Worm (Caenorhabditis elegans) whole organism, L4 larva: Measurements from ENCODE around the gene btb-2.

Experiments used
- F10B5.3 ChIP-seq: sonication (generic microtip); optimal IDR thresholded peaks from 2 replicates; lab custom pipeline; 2016; ENCODE audit warnings: mild to moderate bottlenecking, missing genetic modification characterization, missing compliant biosample characterization
- F26F4.8 ChIP-seq: fragments of 200-800 bp; sonication (Bioruptor generic); conservative IDR thresholded peaks from 2 replicates; pipeline ENCODE4 v1.3.6; 2022; ENCODE audit warnings: missing genetic modification characterization, missing compliant biosample characterization
- F37D6.2 ChIP-seq: sonication (generic microtip); optimal IDR thresholded peaks from 2 replicates; lab custom pipeline; 2016; ENCODE audit warnings: mild to moderate bottlenecking, missing genetic modification characterization, missing compliant biosample characterization
- R02D3.7 ChIP-seq: fragments of 150-350 bp; sonication (generic microtip); optimal IDR thresholded peaks from 3 replicates; lab custom pipeline; 2014; ENCODE audit warnings: missing biosample characterization, missing genetic modification characterization
- T20F7.1 ChIP-seq: fragments of 200-800 bp; sonication (Bioruptor generic); optimal IDR thresholded peaks from 2 replicates; lab custom pipeline; 2018; ENCODE audit warnings: mild to moderate bottlenecking, missing genetic modification characterization, missing compliant biosample characterization
- T26A8.4 ChIP-seq: fragments of 200-800 bp; sonication (Bioruptor generic); IDR thresholded peaks from 2 replicates; pipeline ENCODE4 v1.3.6; 2022; ENCODE audit warnings: missing genetic modification characterization, missing compliant biosample characterization
- Y48G9A.11 ChIP-seq: fragments of 200-800 bp; sonication (Bioruptor generic); IDR thresholded peaks from 2 replicates; pipeline ENCODE4 v1.3.6; 2022; ENCODE audit warnings: missing genetic modification reagents, missing genetic modification characterization, missing compliant biosample characterization
- Y75B8A.6 ChIP-seq: fragments of 200-800 bp; sonication (Bioruptor generic); IDR thresholded peaks from 2 replicates; pipeline ENCODE4 v1.3.6; 2022; ENCODE audit warnings: missing genetic modification reagents, missing genetic modification characterization, missing compliant biosample characterization
- ZK337.2 ChIP-seq: fragments of 200-800 bp; sonication (Bioruptor generic); IDR thresholded peaks from 2 replicates; pipeline ENCODE4 v1.3.6; 2022; ENCODE audit warnings: missing genetic modification reagents, missing genetic modification characterization, missing compliant biosample characterization
- aha-1 ChIP-seq: fragments of 150-350 bp; peaks from one replicate; lab custom pipeline; 2014; ENCODE audit warnings: missing biosample characterization, missing genetic modification characterization
- arid-1 ChIP-seq: fragments of 200-800 bp; sonication (Bioruptor generic); conservative IDR thresholded peaks from 2 replicates; pipeline ENCODE4 v1.3.6; 2022; ENCODE audit warnings: missing genetic modification reagents, missing genetic modification characterization, missing compliant biosample characterization
- ceh-20 ChIP-seq: fragments of 200-800 bp; sonication (Bioruptor generic); IDR thresholded peaks from 2 replicates; pipeline ENCODE4 v1.3.6; 2022; ENCODE audit warnings: missing genetic modification reagents, missing genetic modification characterization, missing compliant biosample characterization
- ceh-44 ChIP-seq: fragments of 200-800 bp; sonication (Bioruptor generic); IDR thresholded peaks from 2 replicates; pipeline ENCODE4 v1.3.6; 2022; ENCODE audit warnings: missing genetic modification reagents, missing genetic modification characterization, missing compliant biosample characterization
- ceh-82 ChIP-seq: sonication (generic microtip); optimal IDR thresholded peaks from 2 replicates; lab custom pipeline; 2017; ENCODE audit warnings: missing biosample characterization, missing genetic modification characterization
- ces-1 ChIP-seq: fragments of 150-350 bp; sonication (generic microtip); optimal IDR thresholded peaks from 4 replicates; lab custom pipeline; 2014; ENCODE audit warnings: missing biosample characterization, missing genetic modification reagents, missing genetic modification characterization
- ctbp-1 ChIP-seq: fragments of 200-800 bp; sonication (Bioruptor generic); IDR thresholded peaks from 2 replicates; pipeline ENCODE4 v1.3.6; 2022; ENCODE audit warnings: missing genetic modification reagents, missing genetic modification characterization, missing compliant biosample characterization
- daf-8 ChIP-seq: fragments of 200-800 bp; sonication (Bioruptor generic); IDR thresholded peaks from 2 replicates; pipeline ENCODE4 v1.3.6; 2022; ENCODE audit warnings: missing genetic modification characterization, missing compliant biosample characterization
- dmd-6 ChIP-seq: fragments of 200-800 bp; sonication (Bioruptor generic); IDR thresholded peaks from 2 replicates; pipeline ENCODE4 v1.3.6; 2022; ENCODE audit warnings: missing genetic modification reagents, missing genetic modification characterization, missing compliant biosample characterization
- dmd-9 ChIP-seq: fragments of 200-800 bp; sonication (Bioruptor generic); IDR thresholded peaks from 2 replicates; pipeline ENCODE4 v1.3.6; 2022; ENCODE audit warnings: missing genetic modification reagents, missing genetic modification characterization, missing compliant biosample characterization
- dpl-1 ChIP-seq: fragments of 150-350 bp; optimal IDR thresholded peaks from 2 replicates; lab custom pipeline; 2014; ENCODE audit warnings: missing biosample characterization, missing genetic modification reagents, missing genetic modification characterization
- egl-43 ChIP-seq: fragments of 200-800 bp; sonication (Bioruptor generic); IDR thresholded peaks from 2 replicates; pipeline ENCODE4 v1.3.6; 2022; ENCODE audit warnings: missing genetic modification reagents, missing genetic modification characterization, missing compliant biosample characterization
- fkh-10 ChIP-seq: fragments of 150-350 bp; optimal IDR thresholded peaks from 2 replicates; lab custom pipeline; 2014; ENCODE audit warnings: missing biosample characterization, missing genetic modification reagents, missing genetic modification characterization
- hif-1 ChIP-seq, 2 experiments: sonication (generic microtip); optimal IDR thresholded peaks; 2 replicates each; lab custom pipeline; 2016 to 2017; ENCODE audit warnings: missing compliant biosample characterization in 2 of 2, missing genetic modification characterization in 2 of 2, missing genetic modification reagents in 2 of 2, missing genotype in 2 of 2, mild to moderate bottlenecking in 1 of 2
- hlh-11 ChIP-seq: fragments of 200-800 bp; sonication (Bioruptor generic); optimal IDR thresholded peaks from 2 replicates; lab custom pipeline; 2018; ENCODE audit warnings: mild to moderate bottlenecking, missing genetic modification characterization, missing compliant biosample characterization
- lim-7 ChIP-seq: fragments of 200-800 bp; sonication (Bioruptor generic); IDR thresholded peaks from 2 replicates; pipeline ENCODE4 v1.3.6; 2022; ENCODE audit warnings: missing genetic modification characterization, missing compliant biosample characterization
- lin-1 ChIP-seq: fragments of 200-800 bp; sonication (Bioruptor generic); IDR thresholded peaks from 2 replicates; pipeline ENCODE4 v1.3.6; 2022; ENCODE audit warnings: missing genetic modification reagents, missing genetic modification characterization, missing compliant biosample characterization
- lin-29 ChIP-seq: fragments of 200-800 bp; sonication (Bioruptor generic); IDR thresholded peaks from 2 replicates; pipeline ENCODE4 v1.3.6; 2022; ENCODE audit warnings: missing genetic modification reagents, missing genetic modification characterization, missing compliant biosample characterization
- madf-5 ChIP-seq, 2 experiments: fragments of 200-800 bp; sonication (Bioruptor generic); IDR thresholded peaks; 2 replicates each; pipeline ENCODE4 v1.3.6; 2022; ENCODE audit warnings: missing compliant biosample characterization in 2 of 2, missing genetic modification characterization in 2 of 2
- mdl-1 ChIP-seq, 2 experiments: fragments of 150-350 bp in 1 of 2; sonication (generic microtip) in 1 of 2; optimal IDR thresholded peaks; 2 replicates each; lab custom pipeline; 2014 to 2017; ENCODE audit warnings: missing biosample characterization in 2 of 2, missing genetic modification characterization in 2 of 2
- mep-1 ChIP-seq: fragments of 150-350 bp; sonication (generic microtip); optimal IDR thresholded peaks from 3 replicates; lab custom pipeline; 2014; ENCODE audit warnings: missing biosample characterization, missing genetic modification characterization
- mxl-3 ChIP-seq: fragments of 200-800 bp; sonication (Bioruptor generic); optimal IDR thresholded peaks from 2 replicates; lab custom pipeline; 2018; ENCODE audit warnings: mild to moderate bottlenecking, missing genetic modification characterization, missing compliant biosample characterization
- nhr-102 ChIP-seq: sonication (generic microtip); optimal IDR thresholded peaks from 2 replicates; lab custom pipeline; 2016; ENCODE audit warnings: mild to moderate bottlenecking, missing genetic modification characterization, moderate library complexity, missing compliant biosample characterization
- nhr-111 ChIP-seq: fragments of 200-800 bp; sonication (Bioruptor generic); optimal IDR thresholded peaks from 2 replicates; lab custom pipeline; 2018; ENCODE audit warnings: mild to moderate bottlenecking, missing genetic modification characterization, missing compliant biosample characterization
- nhr-237 ChIP-seq: sonication (generic microtip); optimal IDR thresholded peaks from 2 replicates; lab custom pipeline; 2017; ENCODE audit warnings: missing biosample characterization, missing genetic modification characterization
- nhr-25 ChIP-seq: sonication (generic microtip); optimal IDR thresholded peaks from 2 replicates; lab custom pipeline; 2017; ENCODE audit warnings: missing genetic modification characterization, mild to moderate bottlenecking, missing compliant biosample characterization, antibody characterized with exemption, moderate library complexity, borderline replicate concordance; ENCODE audit not compliant: insufficient read depth
- nhr-6 ChIP-seq: fragments of 150-350 bp; optimal IDR thresholded peaks from 2 replicates; lab custom pipeline; 2014; ENCODE audit warnings: missing biosample characterization, missing genetic modification characterization
- nhr-76 ChIP-seq: fragments of 150-350 bp; optimal IDR thresholded peaks from 2 replicates; lab custom pipeline; 2014; ENCODE audit warnings: missing biosample characterization, missing genetic modification characterization
- pha-4 ChIP-seq, 2 experiments: fragments of 150-350 bp in 1 of 2; fragments of 200-800 bp in 1 of 2; sonication (Bioruptor generic) in 1 of 2; IDR thresholded peaks in 1 of 2; optimal IDR thresholded peaks in 1 of 2; 2 replicates each; pipeline versions ENCODE4 v1.3.6 to Lab custom; 2014 to 2022; ENCODE audit warnings: missing genetic modification characterization in 2 of 2, missing genetic modification reagents in 2 of 2, missing biosample characterization in 1 of 2, missing compliant biosample characterization in 1 of 2
- php-3 ChIP-seq: fragments of 200-800 bp; sonication (Bioruptor generic); IDR thresholded peaks from 2 replicates; pipeline ENCODE4 v1.3.6; 2022; ENCODE audit warnings: missing genetic modification reagents, missing genetic modification characterization, missing compliant biosample characterization
- rbr-2 ChIP-seq: sonication (generic microtip); optimal IDR thresholded peaks from 2 replicates; lab custom pipeline; 2016; ENCODE audit warnings: missing genotype, missing genetic modification characterization, missing compliant biosample characterization
- snpc-4 ChIP-seq: fragments of 150-350 bp; optimal IDR thresholded peaks from 2 replicates; lab custom pipeline; 2014; ENCODE audit warnings: missing biosample characterization, missing genetic modification characterization
- tag-97 ChIP-seq: fragments of 200-800 bp; sonication (Bioruptor generic); IDR thresholded peaks from 2 replicates; pipeline ENCODE4 v1.3.6; 2022; ENCODE audit warnings: missing genetic modification characterization, missing compliant biosample characterization
- tra-1 ChIP-seq: fragments of 200-800 bp; sonication (Bioruptor generic); IDR thresholded peaks from 2 replicates; pipeline ENCODE4 v1.3.6; 2022; ENCODE audit warnings: missing genetic modification reagents, missing genetic modification characterization, missing compliant biosample characterization
- unc-130 ChIP-seq: sonication (generic microtip); optimal IDR thresholded peaks from 2 replicates; lab custom pipeline; 2016; ENCODE audit warnings: missing genetic modification reagents, missing genetic modification characterization, missing compliant biosample characterization
- unc-62 ChIP-seq, 3 experiments: fragments of 150-350 bp in 1 of 3; sonication (generic microtip); optimal IDR thresholded peaks in 2 of 3; peaks in 1 of 3; 1 replicate in 1 of 3; 2 replicates in 2 of 3; lab custom pipeline; 2014 to 2017; ENCODE audit warnings: missing biosample characterization in 3 of 3, missing genetic modification characterization in 3 of 3, missing genetic modification reagents in 3 of 3, missing genotype in 1 of 3
- vab-7 ChIP-seq: fragments of 200-800 bp; sonication (Bioruptor generic); IDR thresholded peaks from 2 replicates; pipeline ENCODE4 v1.3.6; 2022; ENCODE audit warnings: missing genetic modification reagents, missing genetic modification characterization, missing compliant biosample characterization
- zag-1 ChIP-seq: fragments of 150-350 bp; optimal IDR thresholded peaks from 2 replicates; lab custom pipeline; 2014; ENCODE audit warnings: missing biosample characterization, missing genetic modification characterization
- zfp-2 ChIP-seq: sonication (generic microtip); optimal IDR thresholded peaks from 2 replicates; lab custom pipeline; 2016; ENCODE audit warnings: mild to moderate bottlenecking, missing genetic modification characterization, missing compliant biosample characterization
- zfp-3 ChIP-seq: fragments of 200-800 bp; sonication (Bioruptor generic); conservative IDR thresholded peaks from 2 replicates; pipeline ENCODE4 v1.3.6; 2022; ENCODE audit warnings: missing genetic modification reagents, missing genetic modification characterization, missing compliant biosample characterization
- zip-11 ChIP-seq: fragments of 200-800 bp; sonication (Bioruptor generic); IDR thresholded peaks from 2 replicates; pipeline ENCODE4 v1.3.6; 2022; ENCODE audit warnings: missing genetic modification characterization, missing compliant biosample characterization
- ztf-7 ChIP-seq: fragments of 150-350 bp; optimal IDR thresholded peaks from 2 replicates; lab custom pipeline; 2014; ENCODE audit warnings: missing biosample characterization, missing genetic modification characterization

btb-2 gene

DNA sequence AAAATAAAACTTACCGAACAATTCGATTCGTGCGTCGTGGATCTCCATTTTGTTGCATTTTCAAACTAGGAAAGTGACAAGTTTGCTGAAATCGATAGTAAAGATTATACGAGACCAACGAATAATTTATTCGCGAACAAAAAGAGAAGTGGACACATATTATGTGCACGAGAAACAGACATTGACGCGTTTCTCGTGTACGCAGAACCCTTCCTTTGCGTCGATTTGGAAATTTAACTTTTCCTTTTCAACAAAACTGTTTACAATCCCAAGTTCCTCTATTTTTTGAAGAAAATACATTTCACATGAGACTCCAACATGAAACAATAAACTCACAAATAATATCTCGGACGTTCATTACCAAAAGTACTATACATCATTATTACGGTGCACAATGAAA is 40.9 kb upstream of the btb-2 start, which contains the start of gene K10B2.4 (continued):
- TF ChIP-seq hlh-11 (tag; lab: Kevin White, UChicago) (peak; percentile 55), snpc-4 (tag; lab: Kevin White, UChicago) (no peak), zag-1 (tag; lab: Kevin White, UChicago) (no peak), mep-1 (tag; lab: Kevin White, UChicago) (peak; percentile 87), T20F7.1 (peak; percentile 57), unc-130 (GFP tag; lab: Kevin White, UChicago) (no peak), nhr-102 (no peak), arid-1 (GFP tag; lab: Robert Waterston, UW) (0 out of 2 replicates have a peak, but pooled peaks have one; percentile 16), ctbp-1 (GFP tag; lab: Robert Waterston, UW) (no peak), unc-62 (GFP tag; optimal IDR thresholded peaks at IDR 0.05 in 1 of 2; lab: Kevin White, UChicago) (no peak), unc-62 (tag; optimal IDR thresholded peaks at IDR 0.05; lab: Kevin White, UChicago) (no peak), pha-4 (GFP tag; IDR thresholded peaks at IDR 0.05; lab: Robert Waterston, UW) (no peak), pha-4 (tag; optimal IDR thresholded peaks at IDR 0.05; lab: Kevin White, UChicago) (peak; percentile 39), ZK337.2 (GFP tag; lab: Robert Waterston, UW) (no peak), lin-1 (no peak), php-3 (GFP tag; lab: Robert Waterston, UW) (no peak), ceh-44 (GFP tag; lab: Robert Waterston, UW) (no peak), zip-11 (GFP tag; lab: Robert Waterston, UW) (no peak), aha-1 (tag; lab: Kevin White, UChicago) (peak; percentile 92), mxl-3 (GFP tag; lab: Kevin White, UChicago) (peak; percentile 30), zfp-2 (no peak), nhr-6 (tag; lab: Kevin White, UChicago) (no peak), mdl-1 (tag; optimal IDR thresholded peaks at IDR 0.05; lab: Kevin White, UChicago) (peak in 1 of 2 experiments; percentile 30), dpl-1 (GFP tag; lab: Kevin White, UChicago) (peak; percentile 78), vab-7 (GFP tag; lab: Robert Waterston, UW) (no peak), nhr-111 (no peak), hif-1 (tag; optimal IDR thresholded peaks at IDR 0.05; lab: Kevin White, UChicago) (peak in 1 of 2 experiments; percentile 8), ceh-82 (tag; lab: Kevin White, UChicago) (no peak), egl-43 (GFP tag; lab: Robert Waterston, UW) (no peak), dmd-6 (GFP tag; lab: Robert Waterston, UW) (no peak), Y48G9A.11 (GFP tag; lab: Robert Waterston, UW) (no peak), daf-8 (no peak), tag-97 (GFP tag; lab: Robert Waterston, UW) (no peak), nhr-25 (tag; lab: Kevin White, UChicago) (no peak), F26F4.8 (GFP tag; lab: Robert Waterston, UW) (no peak), nhr-76 (tag; lab: Kevin White, UChicago) (no peak), fkh-10 (GFP tag; lab: Kevin White, UChicago) (no peak), ztf-7 (peak; percentile 20), F10B5.3 (tag; lab: Kevin White, UChicago) (no peak), T26A8.4 (GFP tag; lab: Robert Waterston, UW) (0 out of 2 replicates have a peak, but pooled peaks have one; percentile 26), lim-7 (no peak), rbr-2 (tag; lab: Kevin White, UChicago) (peak; percentile 48), madf-5 (GFP tag; IDR thresholded peaks at IDR 0.05; lab: Robert Waterston, UW) (no peak), dmd-9 (GFP tag; lab: Robert Waterston, UW) (no peak), lin-29 (GFP tag; lab: Robert Waterston, UW) (no peak), F37D6.2 (tag; lab: Kevin White, UChicago) (no peak), ceh-20 (GFP tag; lab: Robert Waterston, UW) (peak; percentile 46; the same call in 1 of the 2 replicates), zfp-3 (GFP tag; lab: Robert Waterston, UW) (no peak), ces-1 (no peak), Y75B8A.6 (GFP tag; lab: Robert Waterston, UW) (no peak), R02D3.7 (tag; lab: Kevin White, UChicago) (no peak), nhr-237 (tag; lab: Kevin White, UChicago) (no peak), tra-1 (GFP tag; lab: Robert Waterston, UW) (no peak)
